Worm (Caenorhabditis elegans) whole organism, young adult: Measurements from ENCODE around the gene grk-1.
A peak's percentile ranks its signal among the peaks of the same experiment; 100 is the strongest.

Experiments used
- C06A6.2 ChIP-seq: fragments of 200-800 bp; sonication (Bioruptor generic); conservative IDR thresholded peaks from 2 replicates; pipeline ENCODE4 v1.3.6; 2022; ENCODE audit warnings: missing genetic modification characterization, missing compliant biosample characterization
- F52B5.7 ChIP-seq: sonication (generic microtip); optimal IDR thresholded peaks from 2 replicates; lab custom pipeline; 2016; ENCODE audit warnings: mild to moderate bottlenecking, missing genetic modification characterization, missing compliant biosample characterization
- Y53F4B.3 ChIP-seq: fragments of 200-800 bp; sonication (Bioruptor generic); IDR thresholded peaks from 2 replicates; pipeline ENCODE4 v1.3.6; 2022; ENCODE audit warnings: missing genetic modification reagents, missing genetic modification characterization, missing compliant biosample characterization
- aptf-3 ChIP-seq: fragments of 200-800 bp; sonication (Bioruptor generic); IDR thresholded peaks from 2 replicates; pipeline ENCODE4 v1.3.6; 2022; ENCODE audit warnings: missing genetic modification characterization, missing compliant biosample characterization
- ccch-3 ChIP-seq: fragments of 200-800 bp; sonication (Bioruptor generic); optimal IDR thresholded peaks from 2 replicates; lab custom pipeline; 2018; ENCODE audit warnings: mild to moderate bottlenecking, missing genetic modification characterization, missing compliant biosample characterization
- cebp-2 ChIP-seq: fragments of 200-800 bp; sonication (Bioruptor generic); IDR thresholded peaks from 2 replicates; pipeline ENCODE4 v1.3.6; 2022; ENCODE audit warnings: missing genetic modification characterization, missing compliant biosample characterization
- ekl-4 ChIP-seq: fragments of 200-800 bp; sonication (Bioruptor generic); IDR thresholded peaks from 2 replicates; pipeline ENCODE4 v1.3.6; 2022; ENCODE audit warnings: missing genetic modification reagents, missing genetic modification characterization, missing compliant biosample characterization
- fkh-3 ChIP-seq: sonication (generic microtip); optimal IDR thresholded peaks from 2 replicates; lab custom pipeline; 2016; ENCODE audit warnings: mild to moderate bottlenecking, missing genetic modification characterization, missing compliant biosample characterization
- hmg-1.2 ChIP-seq: fragments of 200-800 bp; sonication (Bioruptor generic); IDR thresholded peaks from 2 replicates; pipeline ENCODE4 v1.3.6; 2022; ENCODE audit warnings: missing genetic modification reagents, missing genetic modification characterization, missing compliant biosample characterization
- nfya-1 ChIP-seq: sonication (generic microtip); optimal IDR thresholded peaks from 2 replicates; lab custom pipeline; 2017; ENCODE audit warnings: antibody characterized with exemption, missing compliant biosample characterization, missing genetic modification characterization, borderline replicate concordance; ENCODE audit not compliant: insufficient read depth
- nhr-90 ChIP-seq: sonication (generic microtip); optimal IDR thresholded peaks from 2 replicates; lab custom pipeline; 2016; ENCODE audit warnings: missing genotype, mild to moderate bottlenecking, missing genetic modification characterization, missing compliant biosample characterization
- pha-4 ChIP-seq: fragments of 150-350 bp; sonication (generic microtip); optimal IDR thresholded peaks from 2 replicates; lab custom pipeline; 2014; ENCODE audit warnings: missing biosample characterization, missing genetic modification reagents, missing genetic modification characterization
- xnd-1 ChIP-seq: sonication (generic microtip); optimal IDR thresholded peaks from 2 replicates; lab custom pipeline; 2016; ENCODE audit warnings: missing genotype, missing genetic modification reagents, missing genetic modification characterization, missing compliant biosample characterization

Gene grk-1

ce11 chrX:9941379-9941778 is 57.6 kb downstream of the grk-1 start:
- no peak for TF ChIP-seq xnd-1 (tag; lab: Kevin White, UChicago)
- peak; percentile 16; the same call in 1 of the 2 replicates for TF ChIP-seq hmg-1.2 (GFP tag; lab: Robert Waterston, UW)
- no peak for TF ChIP-seq pha-4 (tag; lab: Kevin White, UChicago)
- TF ChIP-seq cebp-2 (GFP tag; lab: Robert Waterston, UW), result no peak
- 0 out of 2 replicates have a peak, but pooled peaks have one; percentile 19 for TF ChIP-seq ekl-4 (GFP tag; lab: Robert Waterston, UW)
- no peak for TF ChIP-seq nhr-90 (tag; lab: Kevin White, UChicago)
- TF ChIP-seq Y53F4B.3 (GFP tag; lab: Robert Waterston, UW), result no peak
- no peak for TF ChIP-seq F52B5.7 (tag; lab: Kevin White, UChicago)
- no peak for TF ChIP-seq nfya-1 (tag; lab: Kevin White, UChicago)
- no peak for TF ChIP-seq ccch-3 (GFP tag; lab: Kevin White, UChicago)
- no peak for TF ChIP-seq C06A6.2
- TF ChIP-seq aptf-3, result no peak
- TF ChIP-seq fkh-3 (tag; lab: Kevin White, UChicago), result no peak
